Fruit fly (Drosophila melanogaster) whole organism, embryonic: ENCODE data around the gene Bruce.

Source experiments
- Adf1 ChIP-seq: fragments of 200-800 bp; sonication (Bioruptor generic); IDR thresholded peaks from 2 replicates; pipeline ENCODE4 v1.3.6; 2022; ENCODE audit warnings: missing biosample characterization, missing genetic modification characterization
- Atf6 ChIP-seq: fragments of 200-800 bp; sonication (Bioruptor generic); IDR thresholded peaks from 2 replicates; pipeline ENCODE4 v1.3.6; 2022; ENCODE audit warnings: missing biosample characterization, missing genetic modification characterization
- CG10147 ChIP-seq: fragments of 200-800 bp; sonication (Bioruptor generic); optimal IDR thresholded peaks from 2 replicates; lab custom pipeline; 2019; ENCODE audit warnings: missing biosample characterization, mild to moderate bottlenecking, missing genetic modification characterization, moderate library complexity
- CG10209 ChIP-seq: fragments of 200-800 bp; sonication (Bioruptor generic); optimal IDR thresholded peaks from 3 replicates; lab custom pipeline; 2017; ENCODE audit warnings: missing biosample characterization, mild to moderate bottlenecking, missing genetic modification characterization, missing genetic modification reagents
- CG11695 ChIP-seq: fragments of 200-800 bp; sonication (Bioruptor generic); IDR thresholded peaks from 3 replicates; pipeline ENCODE4 v1.3.6; 2022; ENCODE audit warnings: missing biosample characterization, missing genetic modification characterization
- CG12071 ChIP-seq: fragments of 200-800 bp; sonication (Bioruptor generic); optimal IDR thresholded peaks from 3 replicates; lab custom pipeline; 2018; ENCODE audit warnings: missing biosample characterization, mild to moderate bottlenecking, missing genetic modification characterization
- CG14710 ChIP-seq: fragments of 200-800 bp; sonication (Bioruptor generic); optimal IDR thresholded peaks from 3 replicates; lab custom pipeline; 2019; ENCODE audit warnings: missing biosample characterization, mild to moderate bottlenecking, missing genetic modification characterization, moderate library complexity
- CG15514 ChIP-seq: fragments of 200-800 bp; sonication (Bioruptor generic); optimal IDR thresholded peaks from 3 replicates; lab custom pipeline; 2017; ENCODE audit warnings: missing biosample characterization, missing genetic modification characterization, mild to moderate bottlenecking, moderate library complexity, missing genetic modification reagents
- CG15601 ChIP-seq: fragments of 200-800 bp; sonication (Bioruptor generic); optimal IDR thresholded peaks from 3 replicates; lab custom pipeline; 2019; ENCODE audit warnings: missing biosample characterization, mild to moderate bottlenecking, missing genetic modification characterization, moderate library complexity
- CG18599 ChIP-seq: fragments of 200-800 bp; sonication (Bioruptor generic); optimal IDR thresholded peaks from 3 replicates; lab custom pipeline; 2017; ENCODE audit warnings: missing biosample characterization, missing genetic modification characterization, mild to moderate bottlenecking, moderate library complexity, missing genetic modification reagents
- CG2875 ChIP-seq: fragments of 200-800 bp; sonication (Bioruptor generic); optimal IDR thresholded peaks from 2 replicates; lab custom pipeline; 2017; ENCODE audit warnings: missing biosample characterization, mild to moderate bottlenecking, missing genetic modification characterization, missing genetic modification reagents
- CG3065 ChIP-seq: fragments of 200-800 bp; sonication (Bioruptor generic); optimal IDR thresholded peaks from 2 replicates; lab custom pipeline; 2016; ENCODE audit warnings: missing biosample characterization, missing genetic modification characterization
- CG31224 ChIP-seq: fragments of 200-800 bp; sonication (Bioruptor generic); IDR thresholded peaks from 2 replicates; pipeline ENCODE4 v1.3.6; 2022; ENCODE audit warnings: missing biosample characterization, missing genetic modification characterization
- CG34376 ChIP-seq: fragments of 200-800 bp; sonication (Bioruptor generic); optimal IDR thresholded peaks from 2 replicates; lab custom pipeline; 2018; ENCODE audit warnings: missing biosample characterization, mild to moderate bottlenecking, missing genetic modification characterization
- CG4424 ChIP-seq: fragments of 200-800 bp; sonication (Bioruptor generic); optimal IDR thresholded peaks from 3 replicates; lab custom pipeline; 2016; ENCODE audit warnings: missing biosample characterization, missing genetic modification characterization
- CG4820 ChIP-seq: fragments of 200-800 bp; sonication (Bioruptor generic); optimal IDR thresholded peaks from 3 replicates; lab custom pipeline; 2016; ENCODE audit warnings: missing biosample characterization, missing genetic modification characterization
- CG4854 ChIP-seq: fragments of 200-800 bp; sonication (Bioruptor generic); optimal IDR thresholded peaks from 2 replicates; lab custom pipeline; 2016; ENCODE audit warnings: missing biosample characterization, missing genetic modification characterization, inconsistent platforms
- CG7556 ChIP-seq: fragments of 200-800 bp; sonication (Bioruptor generic); optimal IDR thresholded peaks from 2 replicates; lab custom pipeline; 2017; ENCODE audit warnings: missing biosample characterization, mild to moderate bottlenecking, missing genetic modification characterization
- CG8089 ChIP-seq: fragments of 200-800 bp; sonication (Bioruptor generic); optimal IDR thresholded peaks from 3 replicates; lab custom pipeline; 2016; ENCODE audit warnings: missing biosample characterization, missing genetic modification characterization
- CG9797 ChIP-seq: fragments of 200-800 bp; sonication (Bioruptor generic); optimal IDR thresholded peaks from 3 replicates; lab custom pipeline; 2018; ENCODE audit warnings: missing biosample characterization, mild to moderate bottlenecking, missing genetic modification characterization
- CTCF ChIP-seq: fragments of 200-800 bp; sonication (Bioruptor generic); optimal IDR thresholded peaks from 2 replicates; lab custom pipeline; 2017; ENCODE audit warnings: missing biosample characterization, mild to moderate bottlenecking, missing genetic modification characterization, moderate library complexity
- Camta ChIP-seq: fragments of 200-800 bp; sonication (Bioruptor generic); optimal IDR thresholded peaks from 2 replicates; lab custom pipeline; 2016; ENCODE audit warnings: missing biosample characterization, missing genetic modification characterization
- Dbx ChIP-seq: fragments of 200-800 bp; sonication (Bioruptor generic); IDR thresholded peaks from 3 replicates; pipeline ENCODE4 v1.3.6; 2022; ENCODE audit warnings: missing biosample characterization, missing genetic modification characterization
- Dip3 ChIP-seq: fragments of 200-800 bp; sonication (Bioruptor generic); optimal IDR thresholded peaks from 3 replicates; lab custom pipeline; 2016; ENCODE audit warnings: missing biosample characterization, missing genetic modification characterization
- Eip74EF ChIP-seq, 2 experiments: fragments of 200-800 bp in 1 of 2; fragments of >200 bp in 1 of 2; sonication (Bioruptor generic) in 1 of 2; optimal IDR thresholded peaks; 2 replicates each; lab custom pipeline; 2017 to 2019; ENCODE audit warnings: missing biosample characterization in 2 of 2, missing genetic modification characterization in 2 of 2, mild to moderate bottlenecking in 1 of 2, moderate library complexity in 1 of 2
- Fer2 ChIP-seq: fragments of 200-800 bp; sonication (Bioruptor generic); optimal IDR thresholded peaks from 2 replicates; lab custom pipeline; 2018; ENCODE audit warnings: missing biosample characterization, mild to moderate bottlenecking, missing genetic modification characterization, moderate library complexity
- Fer3 ChIP-seq: fragments of 200-800 bp; sonication (Bioruptor generic); optimal IDR thresholded peaks from 2 replicates; lab custom pipeline; 2018; ENCODE audit warnings: missing biosample characterization, mild to moderate bottlenecking, missing genetic modification characterization, moderate library complexity
- H15 ChIP-seq: fragments of 200-800 bp; sonication (Bioruptor generic); IDR thresholded peaks from 3 replicates; pipeline ENCODE4 v1.3.6; 2022; ENCODE audit warnings: missing biosample characterization, missing genetic modification characterization
- Hmr ChIP-seq: fragments of 200-800 bp; sonication (Bioruptor generic); optimal IDR thresholded peaks from 3 replicates; lab custom pipeline; 2017; ENCODE audit warnings: mild to moderate bottlenecking, missing biosample characterization, missing genetic modification reagents, missing genetic modification characterization
- Meics ChIP-seq: fragments of 200-800 bp; sonication (Bioruptor generic); optimal IDR thresholded peaks from 2 replicates; lab custom pipeline; 2017; ENCODE audit warnings: missing biosample characterization, mild to moderate bottlenecking, missing genetic modification characterization
- Pdp1 ChIP-seq, 2 experiments: fragments of 200-800 bp; sonication (Bioruptor generic); optimal IDR thresholded peaks; 3 replicates each; lab custom pipeline; 2016; ENCODE audit warnings: missing biosample characterization in 2 of 2, missing genetic modification characterization in 2 of 2, mild to moderate bottlenecking in 1 of 2, moderate library complexity in 1 of 2
- Ssrp ChIP-seq: fragments of 200-800 bp; sonication (Bioruptor generic); optimal IDR thresholded peaks from 2 replicates; lab custom pipeline; 2018; ENCODE audit warnings: missing biosample characterization, mild to moderate bottlenecking, missing genetic modification characterization, moderate library complexity
- TFAM ChIP-seq: fragments of 200-800 bp; sonication (Bioruptor generic); optimal IDR thresholded peaks from 2 replicates; lab custom pipeline; 2017; ENCODE audit warnings: missing biosample characterization, missing genetic modification characterization, inconsistent platforms
- Usf ChIP-seq: fragments of 200-800 bp; sonication (Bioruptor generic); optimal IDR thresholded peaks from 2 replicates; lab custom pipeline; 2017; ENCODE audit warnings: missing genotype, missing biosample characterization, missing genetic modification characterization
- Vsx1 ChIP-seq: fragments of 200-800 bp; sonication (Bioruptor generic); optimal IDR thresholded peaks from 2 replicates; lab custom pipeline; 2017; ENCODE audit warnings: missing biosample characterization, mild to moderate bottlenecking, missing genetic modification characterization, missing genetic modification reagents
- ab ChIP-seq: fragments of 200-800 bp; sonication (Bioruptor generic); optimal IDR thresholded peaks from 2 replicates; lab custom pipeline; 2016; ENCODE audit warnings: missing biosample characterization, missing genetic modification characterization
- chinmo ChIP-seq: fragments of 200-800 bp; sonication (Bioruptor generic); IDR thresholded peaks from 4 replicates; pipeline ENCODE4 v1.3.6; 2022; ENCODE audit warnings: missing biosample characterization, missing genetic modification characterization; ENCODE audit not compliant: partially characterized antibody
- chn ChIP-seq: fragments of 200-800 bp; sonication (Bioruptor generic); optimal IDR thresholded peaks from 2 replicates; lab custom pipeline; 2016; ENCODE audit warnings: missing biosample characterization, missing genetic modification characterization
- ftz-f1 ChIP-seq: fragments of 200-800 bp; sonication (Bioruptor generic); optimal IDR thresholded peaks from 2 replicates; lab custom pipeline; 2016; ENCODE audit warnings: missing biosample characterization, missing genetic modification characterization
- grn ChIP-seq: fragments of 200-800 bp; sonication (Bioruptor generic); optimal IDR thresholded peaks from 3 replicates; lab custom pipeline; 2017; ENCODE audit warnings: missing biosample characterization, missing genetic modification characterization
- hth ChIP-seq: fragments of >200 bp; optimal IDR thresholded peaks from 2 replicates; lab custom pipeline; 2017; ENCODE audit warnings: inconsistent platforms
- kay ChIP-seq: fragments of 200-800 bp; sonication (Bioruptor generic); optimal IDR thresholded peaks from 2 replicates; lab custom pipeline; 2016; ENCODE audit warnings: missing biosample characterization, missing genetic modification characterization
- ken ChIP-seq: fragments of 200-800 bp; sonication (Bioruptor generic); IDR thresholded peaks from 3 replicates; pipeline ENCODE4 v1.3.6; 2022; ENCODE audit warnings: missing biosample characterization, missing genetic modification characterization
- klu ChIP-seq: fragments of 200-800 bp; sonication (Bioruptor generic); IDR thresholded peaks from 2 replicates; pipeline ENCODE4 v1.3.6; 2022; ENCODE audit warnings: missing biosample characterization, missing genetic modification characterization
- knrl ChIP-seq: fragments of 200-800 bp; sonication (Bioruptor generic); IDR thresholded peaks from 3 replicates; pipeline ENCODE4 v1.3.6; 2022; ENCODE audit warnings: missing biosample characterization, missing genetic modification characterization; ENCODE audit not compliant: partially characterized antibody
- mirr ChIP-seq: fragments of 200-800 bp; sonication (Bioruptor generic); optimal IDR thresholded peaks from 3 replicates; lab custom pipeline; 2018; ENCODE audit warnings: missing biosample characterization, mild to moderate bottlenecking, missing genetic modification characterization
- peb ChIP-seq: fragments of 200-800 bp; sonication (Bioruptor generic); IDR thresholded peaks from 2 replicates; pipeline ENCODE4 v1.3.6; 2022; ENCODE audit warnings: missing biosample characterization, missing genetic modification characterization
- pzg ChIP-seq: fragments of 200-800 bp; sonication (Bioruptor generic); optimal IDR thresholded peaks from 3 replicates; lab custom pipeline; 2018; ENCODE audit warnings: missing biosample characterization, mild to moderate bottlenecking, missing genetic modification characterization, moderate library complexity
- sens-2 ChIP-seq: fragments of 200-800 bp; sonication (Bioruptor generic); IDR thresholded peaks from 2 replicates; pipeline ENCODE4 v1.3.6; 2022; ENCODE audit warnings: missing biosample characterization, missing genetic modification characterization
- yki ChIP-seq: fragments of >200 bp; optimal IDR thresholded peaks from 3 replicates; lab custom pipeline; 2018

Gene Bruce

dm6 chr3R:10356563-10357363 is 25.6 kb upstream of the Bruce start (continued):
- TF ChIP-seq CG15601 (tag; lab: Kevin White, UChicago), result peak; percentile 72
- peak; percentile 24 for TF ChIP-seq TFAM (GFP tag; lab: Kevin White, UChicago)
- TF ChIP-seq CG18599, result peak; percentile 90
- TF ChIP-seq mirr (GFP tag; lab: Kevin White, UChicago), result no peak
- TF ChIP-seq sens-2, result no peak
- peak; percentile 84 for TF ChIP-seq CG14710
- TF ChIP-seq chinmo (GFP tag; lab: Robert Waterston, UW), result no peak
- peak; percentile 61 for TF ChIP-seq CG12071 (GFP tag; lab: Kevin White, UChicago)
- TF ChIP-seq Fer2, result peak; percentile 46
- TF ChIP-seq Adf1 (GFP tag; lab: Robert Waterston, UW), result no peak
- TF ChIP-seq peb (GFP tag; lab: Robert Waterston, UW), result no peak
- peak; percentile 44 for TF ChIP-seq CG4854 (GFP tag; lab: Kevin White, UChicago)
- TF ChIP-seq H15 (GFP tag; lab: Robert Waterston, UW), result no peak
- no peak for TF ChIP-seq pzg (GFP tag; lab: Kevin White, UChicago)
- peak; percentile 57 for TF ChIP-seq Camta (GFP tag; lab: Kevin White, UChicago)
- no peak for TF ChIP-seq Atf6 (GFP tag; lab: Robert Waterston, UW)
- TF ChIP-seq CG7556 (GFP tag; lab: Kevin White, UChicago), result peak; percentile 94
- TF ChIP-seq Ssrp (tag; lab: Kevin White, UChicago), result peak; percentile 71
- peak; percentile 32 for TF ChIP-seq CG34376 (GFP tag; lab: Kevin White, UChicago)
- no peak for TF ChIP-seq CG11695 (GFP tag; lab: Robert Waterston, UW)
- peak; percentile 59 for TF ChIP-seq Usf (GFP tag; lab: Kevin White, UChicago)
- TF ChIP-seq CG8089 (GFP tag; lab: Kevin White, UChicago), result peak; percentile 83
- TF ChIP-seq CG4424 (GFP tag; lab: Kevin White, UChicago), result peak; percentile 85
- peak; percentile 82 for TF ChIP-seq CG10209 (GFP tag; lab: Kevin White, UChicago)
- peak; percentile 55 for TF ChIP-seq Dip3 (GFP tag; lab: Kevin White, UChicago)
- TF ChIP-seq Dbx (GFP tag; lab: Robert Waterston, UW), result no peak
- no peak for TF ChIP-seq grn (GFP tag; lab: Kevin White, UChicago)
- peak; percentile 13 for TF ChIP-seq CG9797 (GFP tag; lab: Kevin White, UChicago)
- peak; percentile 78 for TF ChIP-seq Fer3
- TF ChIP-seq CTCF (GFP tag; lab: Kevin White, UChicago), result no peak
- TF ChIP-seq ken, result no peak
- peak; percentile 66 for TF ChIP-seq chn (GFP tag; lab: Kevin White, UChicago)
- no peak for TF ChIP-seq hth (lab: Kevin White, UChicago)
- TF ChIP-seq Eip74EF (GFP tag; optimal IDR thresholded peaks at IDR 0.05; lab: Kevin White, UChicago), result no peak
- TF ChIP-seq CG31224 (GFP tag; lab: Robert Waterston, UW), result peak; percentile 72
- peak; percentile 72 for TF ChIP-seq CG2875
- TF ChIP-seq knrl (GFP tag; lab: Robert Waterston, UW), result no peak
- TF ChIP-seq klu (GFP tag; lab: Robert Waterston, UW), result no peak
- peak; percentile 67 for TF ChIP-seq CG10147 (GFP tag; lab: Kevin White, UChicago)
- peak; percentile 58 to 90 for TF ChIP-seq Pdp1 (GFP tag; optimal IDR thresholded peaks at IDR 0.05; lab: Kevin White, UChicago)
- no peak for TF ChIP-seq ftz-f1 (GFP tag; lab: Kevin White, UChicago)
- TF ChIP-seq yki (lab: Kevin White, UChicago), result peak; percentile 62
- TF ChIP-seq Hmr, result peak; percentile 86
- peak; percentile 78 for TF ChIP-seq Meics (GFP tag; lab: Kevin White, UChicago)
- TF ChIP-seq CG3065 (GFP tag; lab: Kevin White, UChicago), result peak; percentile 19
- TF ChIP-seq CG4820 (GFP tag; lab: Kevin White, UChicago), result peak; percentile 76
- no peak for TF ChIP-seq Vsx1 (GFP tag; lab: Kevin White, UChicago)
- TF ChIP-seq CG15514 (GFP tag; lab: Kevin White, UChicago), result peak; percentile 43
- TF ChIP-seq ab, result no peak
- peak; percentile 63 for TF ChIP-seq kay (GFP tag; lab: Kevin White, UChicago)
